Worm (Caenorhabditis elegans): Measurements from ENCODE around the gene W02F12.4.

Gene W02F12.4

DNA sequence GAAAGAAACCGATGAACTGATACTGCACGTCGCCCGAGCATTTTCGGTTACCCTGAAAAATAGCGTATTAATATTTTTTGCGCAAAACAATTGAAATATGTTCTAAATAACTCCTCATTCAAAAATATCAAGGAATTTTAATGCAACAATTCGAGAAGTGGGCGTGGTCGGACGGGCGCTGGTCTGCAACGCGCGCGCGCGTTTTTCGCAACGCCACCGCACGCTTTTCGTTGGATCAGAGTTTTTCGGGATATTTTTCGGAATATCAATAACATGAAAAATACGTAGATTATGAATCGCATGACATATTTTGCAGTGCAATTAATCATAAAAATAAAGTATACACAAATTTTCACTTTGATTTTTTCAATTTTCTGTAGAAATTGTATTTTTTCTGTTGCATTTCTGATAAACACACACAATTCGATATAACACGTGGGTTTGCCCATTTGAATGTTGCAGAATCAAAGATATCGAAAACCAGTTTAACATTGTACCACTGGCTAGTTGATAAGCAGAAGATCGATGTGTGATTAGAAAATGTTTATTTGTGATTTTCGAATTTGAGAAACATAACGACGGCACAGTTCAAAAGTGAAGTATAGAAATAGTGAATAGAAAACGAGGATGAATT is 2.4 kb upstream of the W02F12.4 start, which contains the start of gene dlst-1 (continued):
- TF ChIP-seq nhr-85 (tag) (peak; percentile 80), egl-27 (tag; optimal IDR thresholded peaks at IDR 0.05) (no peak), ama-1 (optimal IDR thresholded peaks at IDR 0.05) (peak; percentile 27), nhr-28 (tag; optimal IDR thresholded peaks at IDR 0.05) (no peak), skn-1 (tag; optimal IDR thresholded peaks at IDR 0.05) (peak; percentile 50), isw-1 (GFP tag; IDR thresholded peaks at IDR 0.05) (0 out of 2 replicates have a peak, but pooled peaks have one; percentile 2), swsn-7 (tag; optimal IDR thresholded peaks at IDR 0.05) (peak; percentile 65), unc-98 (GFP tag; IDR thresholded peaks at IDR 0.05) (no peak), hlh-4 (tag; optimal IDR thresholded peaks at IDR 0.05) (no peak), xbp-1 (tag; optimal IDR thresholded peaks at IDR 0.05) (peak; percentile 72), lir-3 (tag; optimal IDR thresholded peaks at IDR 0.05; ENCODE audit: poor library complexity) (no peak), rnt-1 (tag; optimal IDR thresholded peaks at IDR 0.05) (peak; percentile 69), pqm-1 (tag; optimal IDR thresholded peaks at IDR 0.05) (no peak)

DNA sequence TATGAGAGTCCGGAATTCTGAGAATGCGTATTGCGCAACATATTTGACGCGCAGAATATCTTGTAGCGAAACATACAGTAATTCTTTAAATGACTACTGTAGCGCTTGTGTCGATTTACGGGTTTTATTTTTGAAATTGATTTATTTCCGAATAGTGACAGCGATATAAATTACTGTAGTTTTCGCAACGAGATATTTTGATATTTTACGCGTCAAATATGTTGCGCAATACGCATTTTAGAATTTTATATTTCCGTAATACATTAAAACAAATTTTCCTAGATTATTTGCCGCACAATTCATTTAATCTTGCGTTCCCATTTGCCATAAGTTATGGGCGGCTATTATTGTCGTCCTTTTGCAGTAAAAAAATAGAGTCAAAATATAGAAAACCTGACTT is 1.4 kb downstream of the W02F12.4 start:
- no peak for TF ChIP-seq tlp-1 (tag; optimal IDR thresholded peaks at IDR 0.05)
- TF ChIP-seq grh-1 (GFP tag; IDR thresholded peaks at IDR 0.05): no peak
- TF ChIP-seq ets-5 (GFP tag; IDR thresholded peaks at IDR 0.05): no peak
- TF ChIP-seq pag-3 (tag; optimal IDR thresholded peaks at IDR 0.05; ENCODE audit: borderline replicate concordance, insufficient read depth): no peak
- no peak for TF ChIP-seq nhr-12 (tag; optimal IDR thresholded peaks at IDR 0.05)
- TF ChIP-seq mep-1 (tag; optimal IDR thresholded peaks at IDR 0.05): no peak
- no peak for TF ChIP-seq aha-1 (tag; optimal IDR thresholded peaks at IDR 0.05)
- TF ChIP-seq lin-13 (GFP tag; optimal IDR thresholded peaks at IDR 0.05): no peak
- no peak for TF ChIP-seq nhr-85 (tag)
- no peak for TF ChIP-seq fkh-10 (GFP tag; optimal IDR thresholded peaks at IDR 0.05)
- TF ChIP-seq dsc-1 (tag; optimal IDR thresholded peaks at IDR 0.05): no peak
- TF ChIP-seq unc-30 (tag; optimal IDR thresholded peaks at IDR 0.05): no peak
- no peak for TF ChIP-seq isw-1 (GFP tag; IDR thresholded peaks at IDR 0.05)
- no peak for TF ChIP-seq xbp-1 (tag; optimal IDR thresholded peaks at IDR 0.05)
- TF ChIP-seq rnt-1 (tag; optimal IDR thresholded peaks at IDR 0.05): no peak
- no peak for TF ChIP-seq elt-3 (tag; optimal IDR thresholded peaks at IDR 0.05)
- no peak for TF ChIP-seq lir-3 (tag; optimal IDR thresholded peaks at IDR 0.05; ENCODE audit: poor library complexity)
- TF ChIP-seq elt-2 (tag; optimal IDR thresholded peaks at IDR 0.05): no peak
- TF ChIP-seq fos-1 (tag; optimal IDR thresholded peaks at IDR 0.05): no peak

DNA sequence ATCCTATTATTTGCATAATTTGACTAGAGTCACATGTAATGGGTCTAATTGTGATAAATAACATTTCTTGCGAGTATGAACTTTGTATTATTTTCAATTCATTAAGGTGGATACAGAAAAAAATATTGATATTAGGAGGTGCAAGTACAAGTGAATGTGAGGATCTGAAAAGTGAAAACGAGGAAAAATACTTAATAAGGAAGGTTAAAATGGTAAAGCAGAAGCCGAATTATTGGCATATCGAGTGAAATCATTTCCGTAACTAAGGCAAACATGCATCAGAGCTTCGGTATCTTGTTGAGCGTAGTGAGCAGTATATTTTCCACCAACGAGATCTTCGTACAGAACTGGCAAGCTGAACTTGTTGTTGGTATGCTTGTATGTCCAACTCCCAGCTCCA is 2.3 kb downstream of the W02F12.4 start:
- TF ChIP-seq elt-2 (tag; optimal IDR thresholded peaks at IDR 0.05): no peak
- TF ChIP-seq hlh-17 (GFP tag; optimal IDR thresholded peaks at IDR 0.05; ENCODE audit: borderline replicate concordance): no peak
- no peak for TF ChIP-seq nhr-47 (tag; optimal IDR thresholded peaks at IDR 0.05)
- no peak for TF ChIP-seq lin-15B (tag; optimal IDR thresholded peaks at IDR 0.05)

DNA sequence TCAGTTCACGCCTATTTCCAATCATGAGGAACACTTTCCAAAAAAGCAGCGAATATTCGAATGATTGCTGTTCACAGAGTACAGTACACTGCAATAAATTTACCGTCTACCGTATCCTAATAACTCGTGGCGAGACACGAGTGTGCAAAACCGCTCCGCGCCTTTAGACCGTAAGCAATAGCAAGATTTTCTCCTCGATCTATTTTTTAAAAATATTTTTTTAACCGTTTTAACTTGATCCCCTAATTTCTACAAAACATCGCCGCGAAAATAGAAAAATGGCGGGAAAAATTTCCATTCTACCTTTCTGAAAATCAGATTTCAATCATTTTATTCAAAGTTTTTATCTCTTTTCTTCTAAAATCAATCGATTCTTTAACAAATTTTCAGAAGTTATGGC is 4.0 kb downstream of the W02F12.4 start, which contains the start of gene era-1:
Gene era-1, plus strand, starts transcription at position 366 of the 400 bp plus-strand sequence.
- TF ChIP-seq C04F5.9 (tag; optimal IDR thresholded peaks at IDR 0.05): no peak
- TF ChIP-seq fkh-10 (GFP tag; optimal IDR thresholded peaks at IDR 0.05): no peak
- TF ChIP-seq dpl-1 (GFP tag; optimal IDR thresholded peaks at IDR 0.05): no peak
- no peak for TF ChIP-seq C16A3.4 (tag; optimal IDR thresholded peaks at IDR 0.05)
- TF ChIP-seq egl-27 (tag; optimal IDR thresholded peaks at IDR 0.05): no peak
- TF ChIP-seq ceh-82 (tag; optimal IDR thresholded peaks at IDR 0.05): no peak
- no peak for TF ChIP-seq sptf-1 (tag; optimal IDR thresholded peaks at IDR 0.05)
- no peak for TF ChIP-seq vab-15 (tag; optimal IDR thresholded peaks at IDR 0.05)
- TF ChIP-seq skn-1 (tag; optimal IDR thresholded peaks at IDR 0.05): no peak
- no peak for TF ChIP-seq unc-86 (tag; optimal IDR thresholded peaks at IDR 0.05)
- TF ChIP-seq alr-1 (tag; optimal IDR thresholded peaks at IDR 0.05; ENCODE audit: borderline replicate concordance): no peak
- no peak for TF ChIP-seq fos-1 (tag; optimal IDR thresholded peaks at IDR 0.05)
- TF ChIP-seq unc-62 (GFP tag; optimal IDR thresholded peaks at IDR 0.05): no peak
- no peak for TF ChIP-seq fkh-4 (tag; optimal IDR thresholded peaks at IDR 0.05; ENCODE audit: borderline replicate concordance)
- no peak for TF ChIP-seq Y116A8C.19 (tag; optimal IDR thresholded peaks at IDR 0.05; ENCODE audit: borderline replicate concordance)
- TF ChIP-seq lsy-2 (tag; optimal IDR thresholded peaks at IDR 0.05): no peak
- no peak for TF ChIP-seq sup-37 (GFP tag; optimal IDR thresholded peaks at IDR 0.05)
- TF ChIP-seq mef-2 (tag; optimal IDR thresholded peaks at IDR 0.05): no peak
- no peak for TF ChIP-seq zip-4 (GFP tag; optimal IDR thresholded peaks at IDR 0.05)

Data from whole organism, L1 larva.